Fruit fly (Drosophila melanogaster) S2 (cell line): ENCODE measurements around the gene CG6974.

ENCODE experiments used
- CG8478 ChIP-seq: fragments of >200 bp; optimal IDR thresholded peaks from 2 replicates; lab custom pipeline; 2018
- CTCF ChIP-seq, 2 experiments: fragments of >200 bp; optimal IDR thresholded peaks; 2 replicates each; lab custom pipeline; 2018

DNA sequence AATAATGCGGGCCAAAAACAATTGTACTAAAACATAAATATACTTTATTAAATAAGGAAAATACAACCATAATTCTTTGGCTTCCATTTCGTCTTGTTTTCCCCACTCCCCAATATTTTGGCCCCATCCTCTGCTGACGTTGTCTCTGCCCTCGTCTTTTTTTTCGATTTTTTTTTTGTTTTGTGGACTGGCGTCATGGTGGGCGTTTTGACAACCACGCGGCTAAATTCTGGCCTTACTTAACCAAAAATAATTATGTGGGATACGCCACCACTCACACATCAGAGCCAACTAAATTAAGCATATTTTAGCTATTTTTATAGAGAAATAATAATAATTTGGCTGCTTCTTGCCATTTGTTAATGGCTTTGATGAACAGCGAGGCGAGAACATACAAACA, 45.5 kb upstream of the CG6974 start:
- TF ChIP-seq CTCF (optimal IDR thresholded peaks at IDR 0.05; lab: Kevin White, UChicago) (no peak), CG8478 (lab: Kevin White, UChicago) (no peak)
